Worm (Caenorhabditis elegans) whole organism, L4 larva: ENCODE data around the gene sre-8.
A peak's percentile ranks its signal among the peaks of the same experiment; 100 is the strongest.

Experiments
- D1046.2 ChIP-seq: fragments of 200-800 bp; sonication (Bioruptor generic); IDR thresholded peaks from 2 replicates; pipeline ENCODE4 v1.3.6; 2022; ENCODE audit warnings: missing genetic modification characterization, missing compliant biosample characterization
- T20F7.1 ChIP-seq: fragments of 200-800 bp; sonication (Bioruptor generic); optimal IDR thresholded peaks from 2 replicates; lab custom pipeline; 2018; ENCODE audit warnings: mild to moderate bottlenecking, missing genetic modification characterization, missing compliant biosample characterization
- T26A8.4 ChIP-seq: fragments of 200-800 bp; sonication (Bioruptor generic); IDR thresholded peaks from 2 replicates; pipeline ENCODE4 v1.3.6; 2022; ENCODE audit warnings: missing genetic modification characterization, missing compliant biosample characterization
- Y105C5A.15 ChIP-seq: fragments of 200-800 bp; sonication (Bioruptor generic); IDR thresholded peaks from 2 replicates; pipeline ENCODE4 v1.3.6; 2022; ENCODE audit warnings: missing genetic modification characterization, missing compliant biosample characterization
- ZK337.2 ChIP-seq: fragments of 200-800 bp; sonication (Bioruptor generic); IDR thresholded peaks from 2 replicates; pipeline ENCODE4 v1.3.6; 2022; ENCODE audit warnings: missing genetic modification reagents, missing genetic modification characterization, missing compliant biosample characterization
- aha-1 ChIP-seq: fragments of 150-350 bp; peaks from one replicate; lab custom pipeline; 2014; ENCODE audit warnings: missing biosample characterization, missing genetic modification characterization
- aly-2 ChIP-seq: sonication (generic microtip); optimal IDR thresholded peaks from 2 replicates; lab custom pipeline; 2018; ENCODE audit warnings: missing biosample characterization, missing genetic modification characterization
- attf-4 ChIP-seq: sonication (generic microtip); optimal IDR thresholded peaks from 3 replicates; lab custom pipeline; 2017; ENCODE audit warnings: missing biosample characterization, missing genetic modification characterization
- ceh-82 ChIP-seq: sonication (generic microtip); optimal IDR thresholded peaks from 2 replicates; lab custom pipeline; 2017; ENCODE audit warnings: missing biosample characterization, missing genetic modification characterization
- cey-2 ChIP-seq: sonication (generic microtip); optimal IDR thresholded peaks from 3 replicates; lab custom pipeline; 2017; ENCODE audit warnings: missing genetic modification characterization, mild to moderate bottlenecking, missing compliant biosample characterization, antibody characterized with exemption, borderline replicate concordance; ENCODE audit not compliant: insufficient read depth
- daf-19 ChIP-seq: fragments of 200-800 bp; sonication (Bioruptor generic); conservative IDR thresholded peaks from 2 replicates; pipeline ENCODE4 v1.3.6; 2022; ENCODE audit warnings: missing genetic modification characterization, missing compliant biosample characterization
- dpl-1 ChIP-seq: fragments of 150-350 bp; optimal IDR thresholded peaks from 2 replicates; lab custom pipeline; 2014; ENCODE audit warnings: missing biosample characterization, missing genetic modification reagents, missing genetic modification characterization
- egl-43 ChIP-seq: fragments of 200-800 bp; sonication (Bioruptor generic); IDR thresholded peaks from 2 replicates; pipeline ENCODE4 v1.3.6; 2022; ENCODE audit warnings: missing genetic modification reagents, missing genetic modification characterization, missing compliant biosample characterization
- fkh-10 ChIP-seq: fragments of 150-350 bp; optimal IDR thresholded peaks from 2 replicates; lab custom pipeline; 2014; ENCODE audit warnings: missing biosample characterization, missing genetic modification reagents, missing genetic modification characterization
- gei-8 ChIP-seq: fragments of 200-800 bp; sonication (Bioruptor generic); optimal IDR thresholded peaks from 2 replicates; lab custom pipeline; 2018; ENCODE audit warnings: mild to moderate bottlenecking, missing genetic modification characterization, missing compliant biosample characterization
- jun-1 ChIP-seq: fragments of 150-350 bp; optimal IDR thresholded peaks from 2 replicates; lab custom pipeline; 2014; ENCODE audit warnings: missing biosample characterization, missing genetic modification reagents, missing genetic modification characterization
- lim-7 ChIP-seq: fragments of 200-800 bp; sonication (Bioruptor generic); IDR thresholded peaks from 2 replicates; pipeline ENCODE4 v1.3.6; 2022; ENCODE audit warnings: missing genetic modification characterization, missing compliant biosample characterization
- lir-3 ChIP-seq: sonication (generic microtip); optimal IDR thresholded peaks from 2 replicates; lab custom pipeline; 2016; ENCODE audit warnings: mild to moderate bottlenecking, missing genetic modification characterization, missing compliant biosample characterization
- madf-5 ChIP-seq, 2 experiments: fragments of 200-800 bp; sonication (Bioruptor generic); IDR thresholded peaks; 2 replicates each; pipeline ENCODE4 v1.3.6; 2022; ENCODE audit warnings: missing compliant biosample characterization in 2 of 2, missing genetic modification characterization in 2 of 2
- mdl-1 ChIP-seq, 2 experiments: fragments of 150-350 bp in 1 of 2; sonication (generic microtip) in 1 of 2; optimal IDR thresholded peaks; 2 replicates each; lab custom pipeline; 2014 to 2017; ENCODE audit warnings: missing biosample characterization in 2 of 2, missing genetic modification characterization in 2 of 2
- mxl-2 ChIP-seq: fragments of 200-800 bp; sonication (Bioruptor generic); conservative IDR thresholded peaks from 2 replicates; pipeline ENCODE4 v1.3.6; 2022; ENCODE audit warnings: missing genetic modification reagents, missing genetic modification characterization, missing compliant biosample characterization
- nhr-10 ChIP-seq: fragments of 150-350 bp; optimal IDR thresholded peaks from 2 replicates; lab custom pipeline; 2014; ENCODE audit warnings: missing biosample characterization, missing genetic modification characterization
- nhr-11 ChIP-seq: fragments of 150-350 bp; optimal IDR thresholded peaks from 2 replicates; lab custom pipeline; 2014; ENCODE audit warnings: missing biosample characterization, missing genetic modification characterization
- nhr-237 ChIP-seq: sonication (generic microtip); optimal IDR thresholded peaks from 2 replicates; lab custom pipeline; 2017; ENCODE audit warnings: missing biosample characterization, missing genetic modification characterization
- nhr-28 ChIP-seq: fragments of 150-350 bp; optimal IDR thresholded peaks from 2 replicates; lab custom pipeline; 2014; ENCODE audit warnings: missing biosample characterization, missing genetic modification characterization
- nhr-42 ChIP-seq: fragments of 200-800 bp; sonication (Bioruptor generic); IDR thresholded peaks from 2 replicates; pipeline ENCODE4 v1.3.6; 2022; ENCODE audit warnings: missing genetic modification characterization, missing compliant biosample characterization
- pha-4 ChIP-seq, 2 experiments: fragments of 150-350 bp in 1 of 2; fragments of 200-800 bp in 1 of 2; sonication (Bioruptor generic) in 1 of 2; IDR thresholded peaks in 1 of 2; optimal IDR thresholded peaks in 1 of 2; 2 replicates each; pipeline versions ENCODE4 v1.3.6 to Lab custom; 2014 to 2022; ENCODE audit warnings: missing genetic modification characterization in 2 of 2, missing genetic modification reagents in 2 of 2, missing biosample characterization in 1 of 2, missing compliant biosample characterization in 1 of 2
- sdz-12 ChIP-seq: fragments of 200-800 bp; sonication (Bioruptor generic); optimal IDR thresholded peaks from 2 replicates; lab custom pipeline; 2018; ENCODE audit warnings: mild to moderate bottlenecking, missing genetic modification characterization, missing compliant biosample characterization
- snpc-4 ChIP-seq: fragments of 150-350 bp; optimal IDR thresholded peaks from 2 replicates; lab custom pipeline; 2014; ENCODE audit warnings: missing biosample characterization, missing genetic modification characterization
- spr-1 ChIP-seq: sonication (generic microtip); optimal IDR thresholded peaks from 2 replicates; lab custom pipeline; 2016; ENCODE audit warnings: mild to moderate bottlenecking, missing genetic modification characterization, missing compliant biosample characterization
- tag-97 ChIP-seq: fragments of 200-800 bp; sonication (Bioruptor generic); IDR thresholded peaks from 2 replicates; pipeline ENCODE4 v1.3.6; 2022; ENCODE audit warnings: missing genetic modification characterization, missing compliant biosample characterization
- tra-1 ChIP-seq: fragments of 200-800 bp; sonication (Bioruptor generic); IDR thresholded peaks from 2 replicates; pipeline ENCODE4 v1.3.6; 2022; ENCODE audit warnings: missing genetic modification reagents, missing genetic modification characterization, missing compliant biosample characterization
- unc-39 ChIP-seq: sonication (generic microtip); optimal IDR thresholded peaks from 2 replicates; lab custom pipeline; 2017; ENCODE audit warnings: missing biosample characterization, missing genetic modification characterization
- zfp-2 ChIP-seq: sonication (generic microtip); optimal IDR thresholded peaks from 2 replicates; lab custom pipeline; 2016; ENCODE audit warnings: mild to moderate bottlenecking, missing genetic modification characterization, missing compliant biosample characterization

sre-8 gene

ce11 chrV:14293667-14294194 is 36.8 kb downstream of the sre-8 start, which contains the start of gene F14D7.2:
TSS of gene F14D7.2 (minus strand) at chrV:14293717.
- TF ChIP-seq attf-4 (no peak), aha-1 (tag; lab: Kevin White, UChicago) (peak; percentile 4), egl-43 (GFP tag; lab: Robert Waterston, UW) (no peak)

ce11 chrV:14294396-14294795 is 37.5 kb downstream of the sre-8 start, which contains the start of gene F14D7.9:
TSS of gene F14D7.9 (plus strand) at chrV:14294696.
- no peak for TF ChIP-seq aha-1 (tag; lab: Kevin White, UChicago)
- TF ChIP-seq T20F7.1 (GFP tag; lab: Kevin White, UChicago), result no peak
- no peak for TF ChIP-seq Y105C5A.15 (GFP tag; lab: Robert Waterston, UW)
- no peak for TF ChIP-seq unc-39
- TF ChIP-seq nhr-10 (tag; lab: Kevin White, UChicago), result no peak
- no peak for TF ChIP-seq sdz-12 (GFP tag; lab: Kevin White, UChicago)
- no peak for TF ChIP-seq nhr-42 (GFP tag; lab: Robert Waterston, UW)
- TF ChIP-seq ceh-82 (tag; lab: Kevin White, UChicago), result no peak
- TF ChIP-seq gei-8, result no peak
- no peak for TF ChIP-seq nhr-11 (tag; lab: Kevin White, UChicago)
- TF ChIP-seq lim-7, result no peak
- TF ChIP-seq lir-3 (tag; lab: Kevin White, UChicago), result no peak
- TF ChIP-seq D1046.2 (GFP tag; lab: Robert Waterston, UW), result no peak
- TF ChIP-seq dpl-1, result no peak
- TF ChIP-seq nhr-237, result no peak
- no peak for TF ChIP-seq snpc-4 (tag; lab: Kevin White, UChicago)
- no peak for TF ChIP-seq spr-1 (tag; lab: Kevin White, UChicago)
- no peak for TF ChIP-seq nhr-28 (tag; lab: Kevin White, UChicago)

ce11 chrV:14296499-14296898 is 39.6 kb downstream of the sre-8 start, which contains the start of gene F14D7.3:
TSS of gene F14D7.3 (plus strand) at chrV:14296799.
- TF ChIP-seq fkh-10, result no peak
- TF ChIP-seq tag-97, result no peak
- no peak for TF ChIP-seq mdl-1 (tag; optimal IDR thresholded peaks at IDR 0.05; lab: Kevin White, UChicago)
- no peak for TF ChIP-seq T26A8.4 (GFP tag; lab: Robert Waterston, UW)
- no peak for TF ChIP-seq mxl-2 (GFP tag; lab: Robert Waterston, UW)
- no peak for TF ChIP-seq madf-5 (GFP tag; IDR thresholded peaks at IDR 0.05; lab: Robert Waterston, UW)
- no peak for TF ChIP-seq daf-19 (GFP tag; lab: Robert Waterston, UW)
- no peak for TF ChIP-seq cey-2 (tag; lab: Kevin White, UChicago)
- no peak for TF ChIP-seq tra-1 (GFP tag; lab: Robert Waterston, UW)
- TF ChIP-seq gei-8, result no peak
- TF ChIP-seq zfp-2 (tag; lab: Kevin White, UChicago), result no peak
- no peak for TF ChIP-seq ZK337.2 (GFP tag; lab: Robert Waterston, UW)
- no peak for TF ChIP-seq Y105C5A.15 (GFP tag; lab: Robert Waterston, UW)
- no peak for TF ChIP-seq nhr-42 (GFP tag; lab: Robert Waterston, UW)

- TF ChIP-seq pha-4 (GFP tag; IDR thresholded peaks at IDR 0.05; lab: Robert Waterston, UW) (no peak), pha-4 (tag; optimal IDR thresholded peaks at IDR 0.05; lab: Kevin White, UChicago) (no peak), jun-1 (tag; lab: Kevin White, UChicago) (no peak), aly-2 (tag; lab: Kevin White, UChicago) (no peak)
- TF ChIP-seq, all 104 proteins: peak for 0
Measured at ce11 chrV:14299569-14300064, 42.7 kb downstream of the sre-8 start, which contains the start of the genes spig-3 and F14D7.12. TSS of gene spig-3 (minus strand) at chrV:14299669. TSS of gene F14D7.12 (plus strand) at chrV:14300014.
